Fruit fly (Drosophila melanogaster) whole organism, embryonic: ENCODE data around the gene dlg1.

Experiments used
- CG6689 ChIP-seq: fragments of 200-800 bp; sonication (Bioruptor generic); IDR thresholded peaks from 2 replicates; pipeline ENCODE4 v1.3.6; 2022; ENCODE audit warnings: missing biosample characterization, missing genetic modification characterization
- CG6854 ChIP-seq: fragments of 200-800 bp; sonication (Bioruptor generic); optimal IDR thresholded peaks from 3 replicates; lab custom pipeline; 2017; ENCODE audit warnings: missing biosample characterization, mild to moderate bottlenecking, missing genetic modification characterization
- Dip3 ChIP-seq: fragments of 200-800 bp; sonication (Bioruptor generic); optimal IDR thresholded peaks from 3 replicates; lab custom pipeline; 2016; ENCODE audit warnings: missing biosample characterization, missing genetic modification characterization
- Vsx1 ChIP-seq: fragments of 200-800 bp; sonication (Bioruptor generic); optimal IDR thresholded peaks from 2 replicates; lab custom pipeline; 2017; ENCODE audit warnings: missing biosample characterization, mild to moderate bottlenecking, missing genetic modification characterization, missing genetic modification reagents
- lab ChIP-seq: fragments of 200-800 bp; sonication (Bioruptor generic); optimal IDR thresholded peaks from 3 replicates; lab custom pipeline; 2017; ENCODE audit warnings: missing biosample characterization, missing genetic modification characterization, mild to moderate bottlenecking, moderate library complexity, missing genetic modification reagents

DNA sequence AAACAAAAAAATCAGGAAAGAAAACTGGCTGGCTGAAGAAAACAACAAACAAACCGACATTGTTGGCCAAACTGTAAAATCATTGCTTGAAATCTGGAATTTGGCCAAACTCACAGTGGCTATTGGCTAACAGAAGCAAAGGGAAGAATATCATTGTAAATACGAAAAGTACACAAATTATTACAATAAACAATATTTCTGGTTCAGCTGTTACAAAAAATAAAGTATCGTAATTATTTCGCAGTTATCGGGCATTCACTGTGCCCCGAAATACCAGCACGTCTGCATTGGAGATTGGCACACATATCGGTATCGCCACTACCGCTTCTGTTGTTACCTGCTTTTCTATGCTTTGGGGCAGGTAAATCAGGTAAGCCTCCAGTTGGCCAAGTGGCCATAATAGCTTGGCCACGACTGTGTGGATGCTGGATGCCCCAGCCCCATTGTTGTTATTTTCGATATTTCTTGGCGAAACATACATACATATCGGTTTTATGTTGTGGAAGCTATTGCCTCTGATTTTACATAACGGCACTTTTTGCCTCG is 81.6 kb downstream of the dlg1 start:
- TF ChIP-seq Vsx1 (no peak), lab (peak; percentile 60), CG6854 (GFP tag; lab: Kevin White, UChicago) (no peak), CG6689 (GFP tag; lab: Robert Waterston, UW) (peak; percentile 63), Dip3 (GFP tag; lab: Kevin White, UChicago) (peak; percentile 63)
